Fruit fly (Drosophila melanogaster) whole organism, embryonic: ENCODE data around the gene CG9737.

Source experiments
- Aef1 ChIP-seq: fragments of 200-800 bp; sonication (Bioruptor generic); IDR thresholded peaks from 3 replicates; pipeline ENCODE4 v1.3.6; 2022; ENCODE audit warnings: missing biosample characterization, missing genetic modification characterization
- Atf6 ChIP-seq: fragments of 200-800 bp; sonication (Bioruptor generic); IDR thresholded peaks from 2 replicates; pipeline ENCODE4 v1.3.6; 2022; ENCODE audit warnings: missing biosample characterization, missing genetic modification characterization
- Bdp1 ChIP-seq: fragments of 200-800 bp; sonication (Bioruptor generic); optimal IDR thresholded peaks from 3 replicates; lab custom pipeline; 2016; ENCODE audit warnings: missing biosample characterization, missing genetic modification characterization
- BtbVII ChIP-seq: fragments of 200-800 bp; sonication (Bioruptor generic); optimal IDR thresholded peaks from 3 replicates; lab custom pipeline; 2017; ENCODE audit warnings: missing biosample characterization, mild to moderate bottlenecking, missing genetic modification characterization
- CG11504 ChIP-seq: fragments of 200-800 bp; sonication (Bioruptor generic); optimal IDR thresholded peaks from 3 replicates; lab custom pipeline; 2019; ENCODE audit warnings: missing biosample characterization, mild to moderate bottlenecking, missing genetic modification characterization, moderate library complexity
- CG13123 ChIP-seq: fragments of 200-800 bp; sonication (Bioruptor generic); optimal IDR thresholded peaks from 2 replicates; lab custom pipeline; 2016; ENCODE audit warnings: missing biosample characterization, missing genetic modification characterization
- CG13296 ChIP-seq: fragments of 200-800 bp; sonication (Bioruptor generic); optimal IDR thresholded peaks from 3 replicates; lab custom pipeline; 2018; ENCODE audit warnings: missing biosample characterization, mild to moderate bottlenecking, missing genetic modification characterization
- CG13624 ChIP-seq: fragments of 200-800 bp; sonication (Bioruptor generic); optimal IDR thresholded peaks from 2 replicates; lab custom pipeline; 2016; ENCODE audit warnings: missing biosample characterization, missing genetic modification characterization
- CG13894 ChIP-seq: fragments of 200-800 bp; sonication (Bioruptor generic); optimal IDR thresholded peaks from 3 replicates; lab custom pipeline; 2018; ENCODE audit warnings: missing biosample characterization, mild to moderate bottlenecking, missing genetic modification characterization, moderate library complexity
- CG14860 ChIP-seq: fragments of 200-800 bp; sonication (Bioruptor generic); IDR thresholded peaks from 3 replicates; pipeline ENCODE4 v1.3.6; 2022; ENCODE audit warnings: missing biosample characterization, missing genetic modification characterization; ENCODE audit not compliant: partially characterized antibody
- CG15601 ChIP-seq: fragments of 200-800 bp; sonication (Bioruptor generic); optimal IDR thresholded peaks from 3 replicates; lab custom pipeline; 2019; ENCODE audit warnings: missing biosample characterization, mild to moderate bottlenecking, missing genetic modification characterization, moderate library complexity
- CG17328 ChIP-seq: fragments of 200-800 bp; sonication (Bioruptor generic); IDR thresholded peaks from 2 replicates; pipeline ENCODE4 v1.3.6; 2022; ENCODE audit warnings: missing biosample characterization, missing genetic modification characterization
- CG17612 ChIP-seq: fragments of 200-800 bp; sonication (Bioruptor generic); IDR thresholded peaks from 2 replicates; pipeline ENCODE4 v1.3.6; 2022; ENCODE audit warnings: missing biosample characterization, missing genetic modification characterization
- CG17829 ChIP-seq: fragments of 200-800 bp; optimal IDR thresholded peaks from 2 replicates; lab custom pipeline; 2019; ENCODE audit warnings: missing biosample characterization, mild to moderate bottlenecking, missing genetic modification characterization, moderate library complexity
- CG18011 ChIP-seq: fragments of 200-800 bp; sonication (Bioruptor generic); optimal IDR thresholded peaks from 2 replicates; lab custom pipeline; 2017; ENCODE audit warnings: missing biosample characterization, missing genetic modification characterization, mild to moderate bottlenecking, moderate library complexity, missing genotype
- CG2120 ChIP-seq: fragments of 200-800 bp; sonication (Bioruptor generic); optimal IDR thresholded peaks from 3 replicates; lab custom pipeline; 2016; ENCODE audit warnings: missing biosample characterization, missing genetic modification characterization
- CG2712 ChIP-seq: fragments of 200-800 bp; optimal IDR thresholded peaks from 3 replicates; lab custom pipeline; 2019; ENCODE audit warnings: missing biosample characterization, mild to moderate bottlenecking, missing genetic modification characterization, moderate library complexity
- CG3995 ChIP-seq: fragments of 200-800 bp; sonication (Bioruptor generic); optimal IDR thresholded peaks from 3 replicates; lab custom pipeline; 2016; ENCODE audit warnings: missing biosample characterization, missing genetic modification characterization
- CG4617 ChIP-seq: fragments of 200-800 bp; sonication (Bioruptor generic); optimal IDR thresholded peaks from 3 replicates; lab custom pipeline; 2016; ENCODE audit warnings: missing biosample characterization, missing genetic modification characterization, borderline replicate concordance
- CG5953 ChIP-seq: fragments of 200-800 bp; sonication (Bioruptor generic); IDR thresholded peaks from 2 replicates; pipeline ENCODE4 v1.3.6; 2022; ENCODE audit warnings: missing biosample characterization, missing genetic modification characterization
- CG7745 ChIP-seq: fragments of 200-800 bp; sonication (Bioruptor generic); optimal IDR thresholded peaks from 2 replicates; lab custom pipeline; 2018; ENCODE audit warnings: missing biosample characterization, mild to moderate bottlenecking, missing genetic modification characterization, moderate library complexity
- CG8089 ChIP-seq: fragments of 200-800 bp; sonication (Bioruptor generic); optimal IDR thresholded peaks from 3 replicates; lab custom pipeline; 2016; ENCODE audit warnings: missing biosample characterization, missing genetic modification characterization
- CG9817 ChIP-seq: fragments of 200-800 bp; sonication (Bioruptor generic); optimal IDR thresholded peaks from 2 replicates; lab custom pipeline; 2018; ENCODE audit warnings: missing biosample characterization, mild to moderate bottlenecking, missing genetic modification characterization, moderate library complexity
- D19B ChIP-seq: fragments of 200-800 bp; sonication (Bioruptor generic); optimal IDR thresholded peaks from 2 replicates; lab custom pipeline; 2017; ENCODE audit warnings: missing biosample characterization, mild to moderate bottlenecking, missing genetic modification characterization
- Deaf1 ChIP-seq: fragments of 200-800 bp; optimal IDR thresholded peaks from 3 replicates; lab custom pipeline; 2019; ENCODE audit warnings: missing biosample characterization, mild to moderate bottlenecking, missing genetic modification characterization, moderate library complexity
- Dek ChIP-seq: fragments of 200-800 bp; sonication (Bioruptor generic); optimal IDR thresholded peaks from 3 replicates; lab custom pipeline; 2019; ENCODE audit warnings: missing biosample characterization, mild to moderate bottlenecking, missing genetic modification characterization, moderate library complexity
- Doc3 ChIP-seq: fragments of 200-800 bp; sonication (Bioruptor generic); IDR thresholded peaks from 3 replicates; pipeline ENCODE4 v1.3.6; 2022; ENCODE audit warnings: missing biosample characterization, missing genetic modification characterization; ENCODE audit not compliant: partially characterized antibody
- Dref ChIP-seq: fragments of 200-800 bp; sonication (Bioruptor generic); IDR thresholded peaks from 2 replicates; pipeline ENCODE4 v1.3.6; 2022; ENCODE audit warnings: missing biosample characterization, missing genetic modification characterization
- ERR ChIP-seq: fragments of 200-800 bp; sonication (Bioruptor generic); optimal IDR thresholded peaks from 2 replicates; lab custom pipeline; 2016; ENCODE audit warnings: missing biosample characterization, missing genetic modification characterization
- Fer1 ChIP-seq: fragments of 200-800 bp; sonication (Bioruptor generic); optimal IDR thresholded peaks from 2 replicates; lab custom pipeline; 2017; ENCODE audit warnings: missing biosample characterization, mild to moderate bottlenecking, missing genetic modification characterization
- HLH3B ChIP-seq: fragments of 200-800 bp; sonication (Bioruptor generic); IDR thresholded peaks from 2 replicates; pipeline ENCODE4 v1.3.6; 2022; ENCODE audit warnings: missing biosample characterization, missing genetic modification characterization
- Hand ChIP-seq: fragments of 200-800 bp; sonication (Bioruptor generic); optimal IDR thresholded peaks from 2 replicates; lab custom pipeline; 2017; ENCODE audit warnings: mild to moderate bottlenecking, missing biosample characterization, missing genetic modification reagents, missing genetic modification characterization
- Mad ChIP-seq: fragments of 200-800 bp; sonication (Bioruptor generic); optimal IDR thresholded peaks from 2 replicates; lab custom pipeline; 2016; ENCODE audit warnings: missing biosample characterization, missing genetic modification characterization
- Mes4 ChIP-seq: fragments of 200-800 bp; sonication (Bioruptor generic); optimal IDR thresholded peaks from 2 replicates; lab custom pipeline; 2016; ENCODE audit warnings: missing biosample characterization, missing genetic modification characterization
- Neu2 ChIP-seq: fragments of 200-800 bp; sonication (Bioruptor generic); optimal IDR thresholded peaks from 3 replicates; lab custom pipeline; 2016; ENCODE audit warnings: missing biosample characterization, missing genetic modification characterization, borderline replicate concordance
- Oaz ChIP-seq: fragments of 200-800 bp; sonication (Bioruptor generic); IDR thresholded peaks from 2 replicates; pipeline ENCODE4 v1.3.6; 2022; ENCODE audit warnings: missing biosample characterization, missing genetic modification characterization
- Scr ChIP-seq: fragments of 200-800 bp; sonication (Bioruptor generic); IDR thresholded peaks from 2 replicates; pipeline ENCODE4 v1.3.6; 2022; ENCODE audit warnings: missing biosample characterization, missing genetic modification characterization; ENCODE audit not compliant: partially characterized antibody
- Sin3A ChIP-seq: fragments of >200 bp; optimal IDR thresholded peaks from 2 replicates; lab custom pipeline; 2018
- Ssrp ChIP-seq: fragments of 200-800 bp; sonication (Bioruptor generic); optimal IDR thresholded peaks from 2 replicates; lab custom pipeline; 2018; ENCODE audit warnings: missing biosample characterization, mild to moderate bottlenecking, missing genetic modification characterization, moderate library complexity
- ac ChIP-seq: fragments of 200-800 bp; sonication (Bioruptor generic); optimal IDR thresholded peaks from 3 replicates; lab custom pipeline; 2017; ENCODE audit warnings: missing biosample characterization, mild to moderate bottlenecking, missing genetic modification characterization
- ase ChIP-seq: fragments of 200-800 bp; sonication (Bioruptor generic); IDR thresholded peaks from 3 replicates; pipeline ENCODE4 v1.3.6; 2022; ENCODE audit warnings: missing biosample characterization, missing genetic modification characterization
- az2 ChIP-seq: fragments of 200-800 bp; sonication (Bioruptor generic); optimal IDR thresholded peaks from 3 replicates; lab custom pipeline; 2016; ENCODE audit warnings: missing biosample characterization, missing genetic modification characterization
- bsh ChIP-seq, 2 experiments: fragments of 200-800 bp; sonication (Bioruptor generic); optimal IDR thresholded peaks; 2 replicates each; lab custom pipeline; 2017 to 2018; ENCODE audit warnings: mild to moderate bottlenecking in 2 of 2, missing biosample characterization in 2 of 2, missing genetic modification characterization in 2 of 2, moderate library complexity in 1 of 2
- chn ChIP-seq: fragments of 200-800 bp; sonication (Bioruptor generic); optimal IDR thresholded peaks from 2 replicates; lab custom pipeline; 2016; ENCODE audit warnings: missing biosample characterization, missing genetic modification characterization
- fd102C ChIP-seq: fragments of 200-800 bp; sonication (Bioruptor generic); optimal IDR thresholded peaks from 2 replicates; lab custom pipeline; 2018; ENCODE audit warnings: missing biosample characterization, mild to moderate bottlenecking, missing genetic modification characterization, moderate library complexity
- fd96Cb ChIP-seq: fragments of 200-800 bp; sonication (Bioruptor generic); optimal IDR thresholded peaks from 2 replicates; lab custom pipeline; 2018; ENCODE audit warnings: missing biosample characterization, mild to moderate bottlenecking, missing genetic modification characterization, moderate library complexity
- gro ChIP-seq: fragments of 200-800 bp; sonication (Bioruptor generic); optimal IDR thresholded peaks from 2 replicates; lab custom pipeline; 2016; ENCODE audit warnings: missing biosample characterization, missing genetic modification characterization
- jigr1 ChIP-seq: fragments of 200-800 bp; sonication (Bioruptor generic); IDR thresholded peaks from 3 replicates; pipeline ENCODE4 v1.3.6; 2022; ENCODE audit warnings: missing biosample characterization, missing genetic modification characterization
- kah ChIP-seq: fragments of 200-800 bp; sonication (Bioruptor generic); optimal IDR thresholded peaks from 2 replicates; lab custom pipeline; 2018; ENCODE audit warnings: missing biosample characterization, mild to moderate bottlenecking, missing genetic modification characterization
- sna ChIP-seq: fragments of 200-800 bp; sonication (Bioruptor generic); IDR thresholded peaks from 2 replicates; pipeline ENCODE4 v1.3.6; 2022; ENCODE audit warnings: missing biosample characterization, missing genetic modification characterization; ENCODE audit not compliant: partially characterized antibody
- tio ChIP-seq: fragments of 200-800 bp; sonication (Bioruptor generic); optimal IDR thresholded peaks from 2 replicates; lab custom pipeline; 2017; ENCODE audit warnings: missing biosample characterization, missing genetic modification characterization, inconsistent platforms
- zfh1 ChIP-seq: fragments of 200-800 bp; sonication (Bioruptor generic); IDR thresholded peaks from 3 replicates; pipeline ENCODE4 v1.3.6; 2022; ENCODE audit warnings: missing biosample characterization, missing genetic modification characterization

CG9737 gene

dm6 chr3R:30263708-30264107, 20.6 kb upstream of the CG9737 start (continued):
- TF ChIP-seq bsh (GFP tag; optimal IDR thresholded peaks at IDR 0.05; lab: Kevin White, UChicago), result peak; percentile 60 to 65
- TF ChIP-seq Fer1 (GFP tag; lab: Kevin White, UChicago), result no peak
- no peak for TF ChIP-seq CG17612
- TF ChIP-seq Oaz (GFP tag; lab: Robert Waterston, UW), result no peak
- peak; percentile 13 for TF ChIP-seq az2
- TF ChIP-seq CG4617, result no peak
- TF ChIP-seq fd102C (GFP tag; lab: Kevin White, UChicago), result peak; percentile 27
- no peak for TF ChIP-seq gro
- TF ChIP-seq CG13624, result no peak
- TF ChIP-seq CG9817 (tag; lab: Kevin White, UChicago), result peak; percentile 36
- TF ChIP-seq jigr1 (GFP tag; lab: Robert Waterston, UW), result no peak
- TF ChIP-seq CG17829 (tag; lab: Kevin White, UChicago), result peak; percentile 72
- no peak for TF ChIP-seq Bdp1 (GFP tag; lab: Kevin White, UChicago)
- peak; percentile 21 for TF ChIP-seq Ssrp (tag; lab: Kevin White, UChicago)
- TF ChIP-seq CG15601 (tag; lab: Kevin White, UChicago), result peak; percentile 6
- TF ChIP-seq BtbVII (GFP tag; lab: Kevin White, UChicago), result no peak
- peak; percentile 10 for TF ChIP-seq ac
- TF ChIP-seq CG17328 (GFP tag; lab: Robert Waterston, UW), result peak; percentile 63
- TF ChIP-seq CG3995 (GFP tag; lab: Kevin White, UChicago), result no peak
- no peak for TF ChIP-seq CG8089
- TF ChIP-seq Dek, result no peak
- TF ChIP-seq CG5953 (GFP tag; lab: Robert Waterston, UW), result no peak
- TF ChIP-seq HLH3B (GFP tag; lab: Robert Waterston, UW), result no peak
- TF ChIP-seq Deaf1 (tag; lab: Kevin White, UChicago), result no peak
- TF ChIP-seq Mes4, result no peak
- no peak for TF ChIP-seq CG18011
- TF ChIP-seq ase (GFP tag; lab: Robert Waterston, UW), result no peak
- no peak for TF ChIP-seq Dref (GFP tag; lab: Robert Waterston, UW)
- TF ChIP-seq zfh1, result peak; percentile 80
- TF ChIP-seq Doc3 (GFP tag; lab: Robert Waterston, UW), result no peak
- peak; percentile 27 for TF ChIP-seq fd96Cb
- no peak for TF ChIP-seq Aef1 (GFP tag; lab: Robert Waterston, UW)
- no peak for TF ChIP-seq CG13296 (GFP tag; lab: Kevin White, UChicago)
- TF ChIP-seq tio, result no peak
- no peak for TF ChIP-seq Hand
- no peak for TF ChIP-seq CG13123 (GFP tag; lab: Kevin White, UChicago)
- TF ChIP-seq ERR, result no peak
- peak; percentile 70 for TF ChIP-seq CG2712
- TF ChIP-seq D19B, result no peak
- no peak for TF ChIP-seq CG2120 (GFP tag; lab: Kevin White, UChicago)
- TF ChIP-seq chn (GFP tag; lab: Kevin White, UChicago), result no peak
- no peak for TF ChIP-seq Mad (GFP tag; lab: Kevin White, UChicago)
- TF ChIP-seq Atf6 (GFP tag; lab: Robert Waterston, UW), result no peak
- no peak for TF ChIP-seq kah (GFP tag; lab: Kevin White, UChicago)
- no peak for TF ChIP-seq Neu2 (GFP tag; lab: Kevin White, UChicago)
- TF ChIP-seq Sin3A (lab: Kevin White, UChicago), result no peak
- no peak for TF ChIP-seq CG13894 (tag; lab: Kevin White, UChicago)
- no peak for TF ChIP-seq CG7745
- no peak for TF ChIP-seq CG14860
- TF ChIP-seq CG11504 (tag; lab: Kevin White, UChicago), result peak; percentile 50
- no peak for TF ChIP-seq sna (GFP tag; lab: Robert Waterston, UW)
- TF ChIP-seq Scr (GFP tag; lab: Robert Waterston, UW), result no peak
